Worm (Caenorhabditis elegans) whole organism, L4 larva: ENCODE data around the gene sra-10.

Source experiments
- F44E2.7 ChIP-seq: fragments of 200-800 bp; sonication (Bioruptor generic); IDR thresholded peaks from 2 replicates; pipeline ENCODE4 v2.1.2; 2022; ENCODE audit warnings: missing genetic modification characterization, missing compliant biosample characterization
- F49E8.2 ChIP-seq: sonication (generic microtip); optimal IDR thresholded peaks from 2 replicates; lab custom pipeline; 2016; ENCODE audit warnings: missing compliant biosample characterization, mild to moderate bottlenecking, missing genetic modification characterization, borderline replicate concordance
- T26A8.4 ChIP-seq: fragments of 200-800 bp; sonication (Bioruptor generic); IDR thresholded peaks from 2 replicates; pipeline ENCODE4 v1.3.6; 2022; ENCODE audit warnings: missing genetic modification characterization, missing compliant biosample characterization
- Y75B8A.6 ChIP-seq: fragments of 200-800 bp; sonication (Bioruptor generic); IDR thresholded peaks from 2 replicates; pipeline ENCODE4 v1.3.6; 2022; ENCODE audit warnings: missing genetic modification reagents, missing genetic modification characterization, missing compliant biosample characterization
- ZK337.2 ChIP-seq: fragments of 200-800 bp; sonication (Bioruptor generic); IDR thresholded peaks from 2 replicates; pipeline ENCODE4 v1.3.6; 2022; ENCODE audit warnings: missing genetic modification reagents, missing genetic modification characterization, missing compliant biosample characterization
- aly-2 ChIP-seq: sonication (generic microtip); optimal IDR thresholded peaks from 2 replicates; lab custom pipeline; 2018; ENCODE audit warnings: missing biosample characterization, missing genetic modification characterization
- arid-1 ChIP-seq: fragments of 200-800 bp; sonication (Bioruptor generic); conservative IDR thresholded peaks from 2 replicates; pipeline ENCODE4 v1.3.6; 2022; ENCODE audit warnings: missing genetic modification reagents, missing genetic modification characterization, missing compliant biosample characterization
- attf-4 ChIP-seq: sonication (generic microtip); optimal IDR thresholded peaks from 3 replicates; lab custom pipeline; 2017; ENCODE audit warnings: missing biosample characterization, missing genetic modification characterization
- ceh-32 ChIP-seq: sonication (generic microtip); optimal IDR thresholded peaks from 2 replicates; lab custom pipeline; 2016; ENCODE audit warnings: mild to moderate bottlenecking, missing genetic modification characterization, missing compliant biosample characterization; ENCODE audit not compliant: poor library complexity
- ces-1 ChIP-seq: fragments of 150-350 bp; sonication (generic microtip); optimal IDR thresholded peaks from 4 replicates; lab custom pipeline; 2014; ENCODE audit warnings: missing biosample characterization, missing genetic modification reagents, missing genetic modification characterization
- ctbp-1 ChIP-seq: fragments of 200-800 bp; sonication (Bioruptor generic); IDR thresholded peaks from 2 replicates; pipeline ENCODE4 v1.3.6; 2022; ENCODE audit warnings: missing genetic modification reagents, missing genetic modification characterization, missing compliant biosample characterization
- daf-12 ChIP-seq: fragments of 150-350 bp; optimal IDR thresholded peaks from 2 replicates; lab custom pipeline; 2014; ENCODE audit warnings: missing biosample characterization, missing genetic modification reagents, missing genetic modification characterization
- daf-16 ChIP-seq, 3 experiments: sonication (generic microtip); optimal IDR thresholded peaks; 2 replicates each; lab custom pipeline; 2016 to 2017; ENCODE audit warnings: missing genetic modification characterization in 3 of 3, missing genetic modification reagents in 3 of 3, mild to moderate bottlenecking in 2 of 3, missing compliant biosample characterization in 2 of 3, missing biosample characterization in 1 of 3, moderate library complexity in 1 of 3
- daf-19 ChIP-seq: fragments of 200-800 bp; sonication (Bioruptor generic); conservative IDR thresholded peaks from 2 replicates; pipeline ENCODE4 v1.3.6; 2022; ENCODE audit warnings: missing genetic modification characterization, missing compliant biosample characterization
- dmd-6 ChIP-seq: fragments of 200-800 bp; sonication (Bioruptor generic); IDR thresholded peaks from 2 replicates; pipeline ENCODE4 v1.3.6; 2022; ENCODE audit warnings: missing genetic modification reagents, missing genetic modification characterization, missing compliant biosample characterization
- egl-27 ChIP-seq: sonication (generic microtip); optimal IDR thresholded peaks from 3 replicates; lab custom pipeline; 2017; ENCODE audit warnings: missing biosample characterization, missing genetic modification reagents, missing genetic modification characterization
- egl-43 ChIP-seq: fragments of 200-800 bp; sonication (Bioruptor generic); IDR thresholded peaks from 2 replicates; pipeline ENCODE4 v1.3.6; 2022; ENCODE audit warnings: missing genetic modification reagents, missing genetic modification characterization, missing compliant biosample characterization
- fkh-10 ChIP-seq: fragments of 150-350 bp; optimal IDR thresholded peaks from 2 replicates; lab custom pipeline; 2014; ENCODE audit warnings: missing biosample characterization, missing genetic modification reagents, missing genetic modification characterization
- fos-1 ChIP-seq: fragments of 150-350 bp; optimal IDR thresholded peaks from 2 replicates; lab custom pipeline; 2014; ENCODE audit warnings: missing biosample characterization, missing genetic modification characterization
- gei-8 ChIP-seq: fragments of 200-800 bp; sonication (Bioruptor generic); optimal IDR thresholded peaks from 2 replicates; lab custom pipeline; 2018; ENCODE audit warnings: mild to moderate bottlenecking, missing genetic modification characterization, missing compliant biosample characterization
- hlh-11 ChIP-seq: fragments of 200-800 bp; sonication (Bioruptor generic); optimal IDR thresholded peaks from 2 replicates; lab custom pipeline; 2018; ENCODE audit warnings: mild to moderate bottlenecking, missing genetic modification characterization, missing compliant biosample characterization
- hlh-30 ChIP-seq: sonication (generic microtip); optimal IDR thresholded peaks from 2 replicates; lab custom pipeline; 2017; ENCODE audit warnings: antibody characterized with exemption, mild to moderate bottlenecking, missing genetic modification characterization, missing compliant biosample characterization; ENCODE audit not compliant: insufficient read depth
- hmg-1.1 ChIP-seq: fragments of 200-800 bp; sonication (Bioruptor generic); IDR thresholded peaks from 2 replicates; pipeline ENCODE4 v1.3.6; 2022; ENCODE audit warnings: missing genetic modification reagents, missing genetic modification characterization, missing compliant biosample characterization
- lim-7 ChIP-seq: fragments of 200-800 bp; sonication (Bioruptor generic); IDR thresholded peaks from 2 replicates; pipeline ENCODE4 v1.3.6; 2022; ENCODE audit warnings: missing genetic modification characterization, missing compliant biosample characterization
- lin-1 ChIP-seq: fragments of 200-800 bp; sonication (Bioruptor generic); IDR thresholded peaks from 2 replicates; pipeline ENCODE4 v1.3.6; 2022; ENCODE audit warnings: missing genetic modification reagents, missing genetic modification characterization, missing compliant biosample characterization
- lin-13 ChIP-seq: fragments of 150-350 bp; optimal IDR thresholded peaks from 2 replicates; lab custom pipeline; 2014; ENCODE audit warnings: missing biosample characterization, missing genetic modification reagents, missing genetic modification characterization
- lin-15B ChIP-seq: fragments of 150-350 bp; sonication (generic microtip); optimal IDR thresholded peaks from 3 replicates; lab custom pipeline; 2014; ENCODE audit warnings: missing biosample characterization, missing genetic modification characterization
- madf-5 ChIP-seq, 2 experiments: fragments of 200-800 bp; sonication (Bioruptor generic); IDR thresholded peaks; 2 replicates each; pipeline ENCODE4 v1.3.6; 2022; ENCODE audit warnings: missing compliant biosample characterization in 2 of 2, missing genetic modification characterization in 2 of 2
- madf-9 ChIP-seq: fragments of 200-800 bp; sonication (Bioruptor generic); conservative IDR thresholded peaks from 2 replicates; pipeline ENCODE4 v1.3.6; 2022; ENCODE audit warnings: missing genetic modification reagents, missing genetic modification characterization, missing compliant biosample characterization
- mdl-1 ChIP-seq, 2 experiments: fragments of 150-350 bp in 1 of 2; sonication (generic microtip) in 1 of 2; optimal IDR thresholded peaks; 2 replicates each; lab custom pipeline; 2014 to 2017; ENCODE audit warnings: missing biosample characterization in 2 of 2, missing genetic modification characterization in 2 of 2
- mep-1 ChIP-seq: fragments of 150-350 bp; sonication (generic microtip); optimal IDR thresholded peaks from 3 replicates; lab custom pipeline; 2014; ENCODE audit warnings: missing biosample characterization, missing genetic modification characterization
- mxl-3 ChIP-seq: fragments of 200-800 bp; sonication (Bioruptor generic); optimal IDR thresholded peaks from 2 replicates; lab custom pipeline; 2018; ENCODE audit warnings: mild to moderate bottlenecking, missing genetic modification characterization, missing compliant biosample characterization
- nhr-102 ChIP-seq: sonication (generic microtip); optimal IDR thresholded peaks from 2 replicates; lab custom pipeline; 2016; ENCODE audit warnings: mild to moderate bottlenecking, missing genetic modification characterization, moderate library complexity, missing compliant biosample characterization
- nhr-25 ChIP-seq: sonication (generic microtip); optimal IDR thresholded peaks from 2 replicates; lab custom pipeline; 2017; ENCODE audit warnings: missing genetic modification characterization, mild to moderate bottlenecking, missing compliant biosample characterization, antibody characterized with exemption, moderate library complexity, borderline replicate concordance; ENCODE audit not compliant: insufficient read depth
- nhr-28 ChIP-seq: fragments of 150-350 bp; optimal IDR thresholded peaks from 2 replicates; lab custom pipeline; 2014; ENCODE audit warnings: missing biosample characterization, missing genetic modification characterization
- nhr-41 ChIP-seq: fragments of 200-800 bp; sonication (Bioruptor generic); IDR thresholded peaks from 2 replicates; pipeline ENCODE4 v1.3.6; 2022; ENCODE audit warnings: missing genetic modification reagents, missing genetic modification characterization, missing compliant biosample characterization
- nhr-42 ChIP-seq: fragments of 200-800 bp; sonication (Bioruptor generic); IDR thresholded peaks from 2 replicates; pipeline ENCODE4 v1.3.6; 2022; ENCODE audit warnings: missing genetic modification characterization, missing compliant biosample characterization
- nhr-48 ChIP-seq: sonication (generic microtip); optimal IDR thresholded peaks from 2 replicates; lab custom pipeline; 2016; ENCODE audit warnings: mild to moderate bottlenecking, missing genetic modification characterization, missing compliant biosample characterization
- nhr-77 ChIP-seq: fragments of 150-350 bp; optimal IDR thresholded peaks from 2 replicates; lab custom pipeline; 2014; ENCODE audit warnings: missing biosample characterization, missing genetic modification characterization
- pha-4 ChIP-seq, 2 experiments: fragments of 150-350 bp in 1 of 2; fragments of 200-800 bp in 1 of 2; sonication (Bioruptor generic) in 1 of 2; IDR thresholded peaks in 1 of 2; optimal IDR thresholded peaks in 1 of 2; 2 replicates each; pipeline versions ENCODE4 v1.3.6 to Lab custom; 2014 to 2022; ENCODE audit warnings: missing genetic modification characterization in 2 of 2, missing genetic modification reagents in 2 of 2, missing biosample characterization in 1 of 2, missing compliant biosample characterization in 1 of 2
- pqm-1 ChIP-seq: sonication (generic microtip); optimal IDR thresholded peaks from 2 replicates; lab custom pipeline; 2017; ENCODE audit warnings: missing biosample characterization, missing genetic modification characterization
- rbr-2 ChIP-seq: sonication (generic microtip); optimal IDR thresholded peaks from 2 replicates; lab custom pipeline; 2016; ENCODE audit warnings: missing genotype, missing genetic modification characterization, missing compliant biosample characterization
- sdz-12 ChIP-seq: fragments of 200-800 bp; sonication (Bioruptor generic); optimal IDR thresholded peaks from 2 replicates; lab custom pipeline; 2018; ENCODE audit warnings: mild to moderate bottlenecking, missing genetic modification characterization, missing compliant biosample characterization
- skn-1 ChIP-seq: fragments of 150-350 bp; optimal IDR thresholded peaks from 2 replicates; lab custom pipeline; 2014; ENCODE audit warnings: missing biosample characterization, missing genetic modification characterization
- snpc-1.2 ChIP-seq: fragments of 200-800 bp; sonication (Bioruptor generic); IDR thresholded peaks from 2 replicates; pipeline ENCODE4 v1.3.6; 2022; ENCODE audit warnings: missing genetic modification reagents, missing genetic modification characterization, missing compliant biosample characterization
- tag-97 ChIP-seq: fragments of 200-800 bp; sonication (Bioruptor generic); IDR thresholded peaks from 2 replicates; pipeline ENCODE4 v1.3.6; 2022; ENCODE audit warnings: missing genetic modification characterization, missing compliant biosample characterization
- unc-130 ChIP-seq: sonication (generic microtip); optimal IDR thresholded peaks from 2 replicates; lab custom pipeline; 2016; ENCODE audit warnings: missing genetic modification reagents, missing genetic modification characterization, missing compliant biosample characterization
- unc-39 ChIP-seq: sonication (generic microtip); optimal IDR thresholded peaks from 2 replicates; lab custom pipeline; 2017; ENCODE audit warnings: missing biosample characterization, missing genetic modification characterization
- zip-2 ChIP-seq: fragments of 150-350 bp; optimal IDR thresholded peaks from 2 replicates; lab custom pipeline; 2014; ENCODE audit warnings: missing biosample characterization, missing genetic modification characterization

The sra-10 gene

ce11 chrII:10868670-10869246 lies 26.1 kb downstream of the sra-10 start, which contains the start of the genes gmps-1 and cap-2 (continued):
- TF ChIP-seq dmd-6 (GFP tag; lab: Robert Waterston, UW) (peak; percentile 95), tag-97 (0 out of 2 replicates have a peak, but pooled peaks have one; percentile 13), daf-19 (GFP tag; lab: Robert Waterston, UW) (peak; percentile 69; the same call in 1 of the 2 replicates), pha-4 (GFP tag; IDR thresholded peaks at IDR 0.05; lab: Robert Waterston, UW) (peak; percentile 96), pha-4 (tag; optimal IDR thresholded peaks at IDR 0.05; lab: Kevin White, UChicago) (no peak), ces-1 (peak; percentile 75), zip-2 (peak; percentile 72), lim-7 (no peak), nhr-41 (GFP tag; lab: Robert Waterston, UW) (no peak), nhr-48 (tag; lab: Kevin White, UChicago) (peak; percentile 90), mxl-3 (GFP tag; lab: Kevin White, UChicago) (peak; percentile 48), Y75B8A.6 (GFP tag; lab: Robert Waterston, UW) (no peak), sdz-12 (GFP tag; lab: Kevin White, UChicago) (peak; percentile 33), egl-27 (tag; lab: Kevin White, UChicago) (no peak), nhr-42 (peak; percentile 94), madf-5 (GFP tag; IDR thresholded peaks at IDR 0.05; lab: Robert Waterston, UW) (no peak), lin-13 (GFP tag; lab: Kevin White, UChicago) (peak; percentile 82), egl-43 (GFP tag; lab: Robert Waterston, UW) (peak; percentile 92), attf-4 (no peak), madf-9 (GFP tag; lab: Robert Waterston, UW) (peak; percentile 88), daf-16 (GFP tag; optimal IDR thresholded peaks at IDR 0.05; lab: Kevin White, UChicago) (peak; percentile 42 to 91), daf-16 (tag; optimal IDR thresholded peaks at IDR 0.05; lab: Kevin White, UChicago) (peak; percentile 60), lin-15B (tag; lab: Kevin White, UChicago) (peak; percentile 43), nhr-77 (tag; lab: Kevin White, UChicago) (peak; percentile 96), fkh-10 (GFP tag; lab: Kevin White, UChicago) (peak; percentile 95), unc-39 (tag; lab: Kevin White, UChicago) (no peak), T26A8.4 (peak; percentile 98), ctbp-1 (GFP tag; lab: Robert Waterston, UW) (peak; percentile 97), nhr-25 (tag; lab: Kevin White, UChicago) (peak; percentile 49), lin-1 (GFP tag; lab: Robert Waterston, UW) (peak; percentile 86), fos-1 (tag; lab: Kevin White, UChicago) (peak; percentile 58), gei-8 (peak; percentile 71), ceh-32 (peak; percentile 81), arid-1 (GFP tag; lab: Robert Waterston, UW) (peak; percentile 97), F49E8.2 (tag; lab: Kevin White, UChicago) (peak; percentile 75), daf-12 (tag; lab: Kevin White, UChicago) (no peak)

DNA sequence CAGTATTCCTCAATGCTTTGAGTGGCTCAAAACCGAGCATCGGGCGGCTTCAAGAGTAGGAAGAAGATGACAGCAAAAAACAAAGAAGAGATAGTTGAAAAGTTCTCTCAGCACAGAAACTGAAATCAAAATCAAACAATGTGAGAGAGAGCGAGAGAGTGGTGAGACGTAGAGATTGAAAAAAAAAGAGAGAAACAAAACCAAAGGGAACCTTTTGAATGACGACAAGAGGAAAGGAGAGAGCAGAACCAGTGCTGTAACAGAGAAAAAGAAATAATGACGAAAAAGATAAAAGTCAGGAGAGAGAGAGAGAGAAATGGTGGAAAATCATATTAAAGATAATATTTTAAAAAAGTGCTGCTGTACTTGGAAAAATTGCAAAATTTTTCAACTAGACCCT lies 27.7 kb downstream of the sra-10 start:
- peak; percentile 31 for TF ChIP-seq pqm-1 (tag; lab: Kevin White, UChicago)
- TF ChIP-seq aly-2 (tag; lab: Kevin White, UChicago), result no peak
- TF ChIP-seq nhr-28 (tag; lab: Kevin White, UChicago), result peak; percentile 43
- TF ChIP-seq hmg-1.1, result peak; percentile 65
- TF ChIP-seq gei-8, result no peak
- no peak for TF ChIP-seq unc-130 (GFP tag; lab: Kevin White, UChicago)
- peak; percentile 29 for TF ChIP-seq mep-1
- TF ChIP-seq F44E2.7, result no peak
- no peak for TF ChIP-seq ZK337.2 (GFP tag; lab: Robert Waterston, UW)
- TF ChIP-seq mdl-1 (tag; optimal IDR thresholded peaks at IDR 0.05; lab: Kevin White, UChicago), result no peak
- no peak for TF ChIP-seq rbr-2 (tag; lab: Kevin White, UChicago)
- no peak for TF ChIP-seq skn-1 (tag; lab: Kevin White, UChicago)
- no peak for TF ChIP-seq daf-12 (tag; lab: Kevin White, UChicago)
- TF ChIP-seq hlh-30 (tag; lab: Kevin White, UChicago), result peak; percentile 6
- TF ChIP-seq egl-27 (tag; lab: Kevin White, UChicago), result no peak
- TF ChIP-seq dmd-6 (GFP tag; lab: Robert Waterston, UW), result peak; percentile 51
- TF ChIP-seq hlh-11 (tag; lab: Kevin White, UChicago), result peak; percentile 51
- no peak for TF ChIP-seq snpc-1.2 (GFP tag; lab: Robert Waterston, UW)
- TF ChIP-seq nhr-102 (tag; lab: Kevin White, UChicago), result no peak
